Fruit fly (Drosophila melanogaster) whole organism, wandering third instar larva: ENCODE data around the gene CG9515.

Experiments
- Abd-B ChIP-seq: fragments of >200 bp; optimal IDR thresholded peaks from 2 replicates; lab custom pipeline; 2017; ENCODE audit warnings: missing biosample characterization, missing genetic modification characterization
- CG32264 ChIP-seq: fragments of 200-800 bp; sonication (Bioruptor generic); optimal IDR thresholded peaks from 2 replicates; lab custom pipeline; 2016; ENCODE audit warnings: missing biosample characterization, missing genetic modification characterization
- CG9705 ChIP-seq: fragments of 200-800 bp; sonication (Bioruptor generic); optimal IDR thresholded peaks from 2 replicates; lab custom pipeline; 2018; ENCODE audit warnings: missing biosample characterization, mild to moderate bottlenecking, missing genetic modification characterization
- CrebA ChIP-seq: fragments of 200-800 bp; sonication (Bioruptor generic); optimal IDR thresholded peaks from 2 replicates; lab custom pipeline; 2016; ENCODE audit warnings: missing biosample characterization, mild to moderate bottlenecking, missing genetic modification characterization, borderline replicate concordance
- Dfd ChIP-seq: fragments of >200 bp; optimal IDR thresholded peaks from 2 replicates; lab custom pipeline; 2017; ENCODE audit warnings: missing biosample characterization, missing genetic modification characterization
- Dif ChIP-seq: fragments of 200-275, 200-300 bp; sonication (Bioruptor generic); optimal IDR thresholded peaks from 2 replicates; lab custom pipeline; 2018; ENCODE audit warnings: missing biosample characterization, missing genetic modification characterization; ENCODE audit not compliant: partially characterized antibody
- GATAd ChIP-seq: sonication (Bioruptor generic); optimal IDR thresholded peaks from 2 replicates; lab custom pipeline; 2016; ENCODE audit warnings: missing biosample characterization, missing genetic modification characterization
- HLH106 ChIP-seq: fragments of 200-800 bp; optimal IDR thresholded peaks from 3 replicates; lab custom pipeline; 2019; ENCODE audit warnings: missing biosample characterization, mild to moderate bottlenecking, missing genetic modification characterization, moderate library complexity
- Hnf4 ChIP-seq: fragments of 200-800 bp; sonication (Bioruptor generic); optimal IDR thresholded peaks from 2 replicates; lab custom pipeline; 2016; ENCODE audit warnings: missing biosample characterization, mild to moderate bottlenecking, missing genetic modification characterization
- Hr78 ChIP-seq: fragments of >200 bp; optimal IDR thresholded peaks from 2 replicates; lab custom pipeline; 2017; ENCODE audit warnings: missing biosample characterization, missing genetic modification characterization
- Hr83 ChIP-seq: fragments of 200-300 bp; sonication (Bioruptor generic); optimal IDR thresholded peaks from 2 replicates; lab custom pipeline; 2016; ENCODE audit warnings: missing biosample characterization, mild to moderate bottlenecking, missing genetic modification characterization, moderate library complexity; ENCODE audit not compliant: poor library complexity, severe bottlenecking
- Jra ChIP-seq: sonication (Bioruptor generic); optimal IDR thresholded peaks from 2 replicates; lab custom pipeline; 2016; ENCODE audit warnings: missing biosample characterization, missing genetic modification characterization
- Mio ChIP-seq: sonication (Bioruptor generic); optimal IDR thresholded peaks from 2 replicates; lab custom pipeline; 2016; ENCODE audit warnings: missing biosample characterization, missing genetic modification characterization
- Myc ChIP-seq: fragments of >200 bp; optimal IDR thresholded peaks from 2 replicates; lab custom pipeline; 2017
- N ChIP-seq: fragments of >200 bp; optimal IDR thresholded peaks from 2 replicates; lab custom pipeline; 2018; ENCODE audit warnings: missing biosample characterization, missing external identifiers, missing genetic modification characterization
- OdsH ChIP-seq: fragments of 200-800 bp; sonication (Bioruptor generic); optimal IDR thresholded peaks from 2 replicates; lab custom pipeline; 2016; ENCODE audit warnings: missing biosample characterization, mild to moderate bottlenecking, missing genetic modification characterization
- Rel ChIP-seq, 2 experiments: fragments of 200-800 bp; sonication (Bioruptor generic) in 1 of 2; optimal IDR thresholded peaks; 2 replicates in 1 of 2; 3 replicates in 1 of 2; lab custom pipeline; 2016 to 2019; ENCODE audit warnings: mild to moderate bottlenecking in 2 of 2, missing biosample characterization in 2 of 2, missing genetic modification characterization in 2 of 2, moderate library complexity in 1 of 2
- Sp1 ChIP-seq: fragments of 200-800 bp; sonication (Bioruptor generic); optimal IDR thresholded peaks from 3 replicates; lab custom pipeline; 2019; ENCODE audit warnings: missing biosample characterization, mild to moderate bottlenecking, missing genetic modification characterization, moderate library complexity
- Vsx2 ChIP-seq: fragments of 200-300, 225-300 bp; sonication (Bioruptor generic); optimal IDR thresholded peaks from 2 replicates; lab custom pipeline; 2018; ENCODE audit warnings: missing biosample characterization, missing genetic modification characterization; ENCODE audit not compliant: partially characterized antibody
- br ChIP-seq: fragments of 200-800 bp; sonication (Bioruptor generic); optimal IDR thresholded peaks from 2 replicates; lab custom pipeline; 2016; ENCODE audit warnings: missing biosample characterization, missing genetic modification characterization
- brk ChIP-seq: fragments of 200-800 bp; sonication (Bioruptor generic); optimal IDR thresholded peaks from 2 replicates; lab custom pipeline; 2016; ENCODE audit warnings: missing biosample characterization, mild to moderate bottlenecking, missing genetic modification characterization
- dl ChIP-seq, 2 experiments: fragments of 175-275, 200-275 bp in 1 of 2; fragments of 200-275 bp in 1 of 2; sonication (Bioruptor generic); optimal IDR thresholded peaks; lab custom pipeline; 2018; ENCODE audit warnings: mild to moderate bottlenecking in 2 of 2, missing biosample characterization in 2 of 2, missing genetic modification characterization in 2 of 2, moderate library complexity in 2 of 2; ENCODE audit not compliant: partially characterized antibody in 2 of 2, insufficient read depth in 1 of 2
- dmrt93B ChIP-seq: fragments of 200-800 bp; sonication (Bioruptor generic); optimal IDR thresholded peaks from 2 replicates; lab custom pipeline; 2018; ENCODE audit warnings: missing biosample characterization, mild to moderate bottlenecking, missing genetic modification characterization
- dsf ChIP-seq: sonication (Bioruptor generic); optimal IDR thresholded peaks from 2 replicates; lab custom pipeline; 2016; ENCODE audit warnings: missing biosample characterization, missing genetic modification characterization, borderline replicate concordance
- ey ChIP-seq: fragments of 200-800 bp; sonication (Bioruptor generic); optimal IDR thresholded peaks from 2 replicates; lab custom pipeline; 2016; ENCODE audit warnings: missing biosample characterization, missing genetic modification characterization
- foxo ChIP-seq, 2 experiments: fragments of 200-800 bp; sonication (Bioruptor generic); optimal IDR thresholded peaks; 2 replicates in 1 of 2; 3 replicates in 1 of 2; lab custom pipeline; 2016 to 2017; ENCODE audit warnings: missing biosample characterization in 2 of 2, missing genetic modification characterization in 2 of 2
- fru ChIP-seq: fragments of 200-800 bp; sonication (Bioruptor generic); optimal IDR thresholded peaks from 3 replicates; lab custom pipeline; 2016; ENCODE audit warnings: missing biosample characterization, mild to moderate bottlenecking, missing genetic modification characterization
- h ChIP-seq: fragments of 200-800 bp; sonication (Bioruptor generic); optimal IDR thresholded peaks from 3 replicates; lab custom pipeline; 2016; ENCODE audit warnings: missing biosample characterization, mild to moderate bottlenecking, missing genetic modification characterization
- jim ChIP-seq: fragments of 175-275, 200-325 bp; sonication (Bioruptor generic); optimal IDR thresholded peaks from 2 replicates; lab custom pipeline; 2016; ENCODE audit warnings: missing biosample characterization, mild to moderate bottlenecking, missing genetic modification characterization
- lola ChIP-seq: fragments of >200 bp; optimal IDR thresholded peaks from 2 replicates; lab custom pipeline; 2017; ENCODE audit warnings: missing biosample characterization, missing genetic modification characterization
- pan ChIP-seq: fragments of >200 bp; optimal IDR thresholded peaks from 2 replicates; lab custom pipeline; 2017
- psq ChIP-seq: fragments of 200-800 bp; sonication (Bioruptor generic); optimal IDR thresholded peaks from 3 replicates; lab custom pipeline; 2017; ENCODE audit warnings: missing biosample characterization, mild to moderate bottlenecking, missing genetic modification characterization, moderate library complexity
- rgr ChIP-seq: fragments of 200-800 bp; sonication (Bioruptor generic); optimal IDR thresholded peaks from 3 replicates; lab custom pipeline; 2016; ENCODE audit warnings: missing biosample characterization, mild to moderate bottlenecking, missing genetic modification characterization
- sage ChIP-seq: fragments of 200-800 bp; sonication (Bioruptor generic); optimal IDR thresholded peaks from 2 replicates; lab custom pipeline; 2016; ENCODE audit warnings: missing biosample characterization, mild to moderate bottlenecking, missing genetic modification characterization
- sv ChIP-seq: fragments of 200-800 bp; sonication (Bioruptor generic); optimal IDR thresholded peaks from 3 replicates; lab custom pipeline; 2016; ENCODE audit warnings: missing biosample characterization, missing genetic modification characterization
- tai ChIP-seq: sonication (Bioruptor generic); optimal IDR thresholded peaks from 2 replicates; lab custom pipeline; 2016; ENCODE audit warnings: missing biosample characterization, missing genetic modification characterization
- usp ChIP-seq: fragments of >200 bp; optimal IDR thresholded peaks from 2 replicates; lab custom pipeline; 2017; ENCODE audit warnings: missing biosample characterization, missing genetic modification characterization
- woc ChIP-seq: sonication (Bioruptor generic); optimal IDR thresholded peaks from 2 replicates; lab custom pipeline; 2016; ENCODE audit warnings: missing biosample characterization, mild to moderate bottlenecking, missing genetic modification characterization

Gene CG9515

dm6 chr2L:8920294-8920693 lies 22.8 kb downstream of the CG9515 start:
- TF ChIP-seq Sp1 (GFP tag; lab: Kevin White, UChicago) = peak; percentile 75
- no peak for TF ChIP-seq N (GFP tag; lab: Kevin White, UChicago)
- no peak for TF ChIP-seq Vsx2 (GFP tag; lab: Kevin White, UChicago)
- TF ChIP-seq psq (GFP tag; lab: Kevin White, UChicago) = peak; percentile 79
- TF ChIP-seq ey (GFP tag; lab: Kevin White, UChicago) = peak; percentile 82
- no peak for TF ChIP-seq Hr83
- TF ChIP-seq Hnf4 (GFP tag; lab: Kevin White, UChicago) = peak; percentile 81
- TF ChIP-seq rgr (GFP tag; lab: Kevin White, UChicago) = peak; percentile 89
- no peak for TF ChIP-seq GATAd (GFP tag; lab: Kevin White, UChicago)
- no peak for TF ChIP-seq Mio (GFP tag; lab: Kevin White, UChicago)
- TF ChIP-seq dl (GFP tag; optimal IDR thresholded peaks at IDR 0.05; lab: Kevin White, UChicago; ENCODE audit: insufficient read depth in 1 of 2, partially characterized antibody in 2 of 2) = no peak
- peak; percentile 82 for TF ChIP-seq woc
- no peak for TF ChIP-seq Dfd (GFP tag; lab: Kevin White, UChicago)
- no peak for TF ChIP-seq usp
- TF ChIP-seq HLH106 (tag; lab: Kevin White, UChicago) = peak; percentile 81
- no peak for TF ChIP-seq Dif (GFP tag; lab: Kevin White, UChicago)
- TF ChIP-seq Hr78 (GFP tag; lab: Kevin White, UChicago) = no peak
- TF ChIP-seq CG32264 (GFP tag; lab: Kevin White, UChicago) = peak; percentile 55
- peak; percentile 78 for TF ChIP-seq br (GFP tag; lab: Kevin White, UChicago)
- no peak for TF ChIP-seq tai (GFP tag; lab: Kevin White, UChicago)
- no peak for TF ChIP-seq CG9705 (GFP tag; lab: Kevin White, UChicago)
- TF ChIP-seq jim = no peak
- peak; percentile 88 for TF ChIP-seq brk (GFP tag; lab: Kevin White, UChicago)
- TF ChIP-seq fru = peak; percentile 88
- peak in 1 of 2 experiments; percentile 89 for TF ChIP-seq foxo (GFP tag; optimal IDR thresholded peaks at IDR 0.05; lab: Kevin White, UChicago)
- peak; percentile 87 for TF ChIP-seq OdsH (GFP tag; lab: Kevin White, UChicago)
- no peak for TF ChIP-seq dsf (GFP tag; lab: Kevin White, UChicago)
- TF ChIP-seq CrebA (GFP tag; lab: Kevin White, UChicago) = no peak
- TF ChIP-seq dmrt93B (GFP tag; lab: Kevin White, UChicago) = peak; percentile 49
- TF ChIP-seq sv (GFP tag; lab: Kevin White, UChicago) = no peak
- peak; percentile 91 for TF ChIP-seq h (GFP tag; lab: Kevin White, UChicago)
- TF ChIP-seq Myc (lab: Kevin White, UChicago) = no peak
- no peak for TF ChIP-seq Abd-B (GFP tag; lab: Kevin White, UChicago)
- peak; percentile 76 for TF ChIP-seq sage
- TF ChIP-seq lola (GFP tag; lab: Kevin White, UChicago) = no peak
- TF ChIP-seq Rel (GFP tag; optimal IDR thresholded peaks at IDR 0.05; lab: Kevin White, UChicago) = peak; percentile 69
- TF ChIP-seq Rel (tag; optimal IDR thresholded peaks at IDR 0.05; lab: Kevin White, UChicago) = no peak
- TF ChIP-seq Jra (GFP tag; lab: Kevin White, UChicago) = peak; percentile 46
- TF ChIP-seq pan (lab: Kevin White, UChicago) = no peak
- TF ChIP-seq, all 38 proteins: peak for 18

dm6 chr2L:8919638-8920037 lies 23.4 kb downstream of the CG9515 start:
- no peak for TF ChIP-seq N (GFP tag; lab: Kevin White, UChicago)
- no peak for TF ChIP-seq psq (GFP tag; lab: Kevin White, UChicago)
- TF ChIP-seq br (GFP tag; lab: Kevin White, UChicago) = no peak
- no peak for TF ChIP-seq rgr (GFP tag; lab: Kevin White, UChicago)
- no peak for TF ChIP-seq Vsx2 (GFP tag; lab: Kevin White, UChicago)
- TF ChIP-seq HLH106 (tag; lab: Kevin White, UChicago) = no peak
- TF ChIP-seq dl (GFP tag; optimal IDR thresholded peaks at IDR 0.05; lab: Kevin White, UChicago; ENCODE audit: insufficient read depth in 1 of 2, partially characterized antibody in 2 of 2) = no peak
- no peak for TF ChIP-seq CG32264 (GFP tag; lab: Kevin White, UChicago)
- no peak for TF ChIP-seq sage
- TF ChIP-seq Hr83 = no peak
- TF ChIP-seq foxo (GFP tag; optimal IDR thresholded peaks at IDR 0.05; lab: Kevin White, UChicago) = no peak
- TF ChIP-seq usp = no peak
